Fruit fly (Drosophila melanogaster): ENCODE results near the gene CG43061.
A peak's percentile ranks its signal among the peaks of the same experiment; 100 is the strongest.

Gene CG43061

DNA sequence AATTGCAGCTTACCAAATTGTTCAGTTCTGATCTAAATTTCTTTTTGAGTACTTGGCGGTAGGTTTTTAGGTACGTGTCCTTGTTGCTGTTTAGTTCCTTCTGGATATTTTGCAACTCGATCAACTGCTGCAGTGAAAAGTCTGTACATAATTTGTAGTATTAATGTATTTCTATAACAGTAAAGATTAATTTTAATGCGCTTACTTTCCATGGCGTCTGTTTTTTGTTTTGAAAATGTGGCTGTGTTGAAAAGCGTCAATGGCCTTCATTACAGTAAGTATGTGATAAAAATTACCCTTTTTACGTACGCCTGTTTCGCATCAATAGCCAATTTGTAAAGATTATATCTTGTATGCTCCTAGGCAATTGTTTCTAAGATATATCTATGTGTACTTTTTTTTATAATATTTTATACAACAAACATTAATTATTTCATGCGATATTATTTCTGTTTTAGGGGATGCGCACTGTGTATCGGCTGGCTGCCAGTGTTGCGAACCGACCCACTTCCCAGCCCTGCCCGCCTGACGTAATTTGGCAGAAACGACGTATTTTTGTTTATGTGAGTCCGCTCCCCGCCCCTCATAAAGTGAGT, 48.3 kb upstream of the CG43061 start, which contains the start of the genes Kmn2 and CG2698 (continued):
- TF ChIP-seq jumu (GFP tag; optimal IDR thresholded peaks at IDR 0.05) = peak; percentile 79
- TF ChIP-seq lilli (GFP tag; optimal IDR thresholded peaks at IDR 0.05) = peak; percentile 96
- peak; percentile 49 for TF ChIP-seq CG12236 (GFP tag; optimal IDR thresholded peaks at IDR 0.05)
- peak; percentile 85 for TF ChIP-seq D19B (GFP tag; optimal IDR thresholded peaks at IDR 0.05)
- peak; percentile 82 for TF ChIP-seq kah (GFP tag; optimal IDR thresholded peaks at IDR 0.05)
- peak; percentile 98 for TF ChIP-seq CG10366 (GFP tag; IDR thresholded peaks at IDR 0.05)
- no peak for TF ChIP-seq Neu2 (GFP tag; optimal IDR thresholded peaks at IDR 0.05; ENCODE audit: borderline replicate concordance)
- peak; percentile 32 for TF ChIP-seq HmgD (GFP tag; optimal IDR thresholded peaks at IDR 0.05)
- no peak for TF ChIP-seq CG2129 (GFP tag; IDR thresholded peaks at IDR 0.05; ENCODE audit: partially characterized antibody)
- TF ChIP-seq nmo (GFP tag; optimal IDR thresholded peaks at IDR 0.05) = peak; percentile 97
- peak; percentile 99 for TF ChIP-seq Aef1 (GFP tag; IDR thresholded peaks at IDR 0.05)
- peak; percentile 96 for TF ChIP-seq CG10209 (GFP tag; optimal IDR thresholded peaks at IDR 0.05)
- TF ChIP-seq CG32772 (GFP tag; IDR thresholded peaks at IDR 0.05) = peak; percentile 98
- TF ChIP-seq esg (GFP tag; conservative IDR thresholded peaks at IDR 0.05) = peak; percentile 98
- peak; percentile 91 for TF ChIP-seq cato (GFP tag; optimal IDR thresholded peaks at IDR 0.05; ENCODE audit: borderline replicate concordance)
- peak; percentile 52 for TF ChIP-seq fu2 (GFP tag; optimal IDR thresholded peaks at IDR 0.05)
- TF ChIP-seq CG14050 (GFP tag; IDR thresholded peaks at IDR 0.05) = peak; percentile 97
- TF ChIP-seq CG13296 (GFP tag; optimal IDR thresholded peaks at IDR 0.05) = peak; percentile 93
- TF ChIP-seq B-H1 (GFP tag; IDR thresholded peaks at IDR 0.05) = peak; percentile 97
- peak; percentile 94 for TF ChIP-seq CG12942 (GFP tag; optimal IDR thresholded peaks at IDR 0.05)
- TF ChIP-seq Hr78 (GFP tag; optimal IDR thresholded peaks at IDR 0.05) = peak in 1 of 2 experiments; percentile 67
- peak; percentile 84 for TF ChIP-seq CG4854 (GFP tag; optimal IDR thresholded peaks at IDR 0.05)
- peak; percentile 66 for TF ChIP-seq Camta (GFP tag; optimal IDR thresholded peaks at IDR 0.05)
- peak; percentile 95 for TF ChIP-seq B-H2 (GFP tag; optimal IDR thresholded peaks at IDR 0.05)
- peak; percentile 73 for TF ChIP-seq Deaf1 (tag; optimal IDR thresholded peaks at IDR 0.05)
- peak; percentile 96 for TF ChIP-seq CG16815 (GFP tag; optimal IDR thresholded peaks at IDR 0.05)
- TF ChIP-seq zfh1 (GFP tag; IDR thresholded peaks at IDR 0.05) = peak; percentile 98
- no peak for TF ChIP-seq TFAM (GFP tag; optimal IDR thresholded peaks at IDR 0.05)
- peak; percentile 93 for TF ChIP-seq CG7357 (GFP tag; IDR thresholded peaks at IDR 0.05)
- TF ChIP-seq CG10979 (tag; optimal IDR thresholded peaks at IDR 0.05) = peak; percentile 90
- TF ChIP-seq CG6791 (GFP tag; IDR thresholded peaks at IDR 0.05; ENCODE audit: partially characterized antibody) = peak; percentile 38; the same call in 1 of the 3 replicates
- peak; percentile 72 for TF ChIP-seq fd102C (GFP tag; optimal IDR thresholded peaks at IDR 0.05)
- peak; percentile 94 for TF ChIP-seq YL-1 (GFP tag; optimal IDR thresholded peaks at IDR 0.05)
- peak; percentile 91 for TF ChIP-seq CG15601 (tag; optimal IDR thresholded peaks at IDR 0.05)
- peak; percentile 95 for TF ChIP-seq tio (GFP tag; optimal IDR thresholded peaks at IDR 0.05)
- TF ChIP-seq Hand (GFP tag; optimal IDR thresholded peaks at IDR 0.05) = peak; percentile 88
- peak; percentile 92 for TF ChIP-seq ham (GFP tag; IDR thresholded peaks at IDR 0.05)
- TF ChIP-seq CG2199 (GFP tag; IDR thresholded peaks at IDR 0.05) = peak; percentile 94
- TF ChIP-seq D19A (tag; optimal IDR thresholded peaks at IDR 0.05) = peak; percentile 90
- peak; percentile 92 for TF ChIP-seq sug (tag; optimal IDR thresholded peaks at IDR 0.05)
- TF ChIP-seq tx (GFP tag; optimal IDR thresholded peaks at IDR 0.05) = peak; percentile 73
- no peak for TF ChIP-seq yki (optimal IDR thresholded peaks at IDR 0.05)
- peak; percentile 97 for TF ChIP-seq CG7839 (tag; optimal IDR thresholded peaks at IDR 0.05)
- peak; percentile 97 for TF ChIP-seq CG4404 (GFP tag; IDR thresholded peaks at IDR 0.05)
- peak; percentile 94 for TF ChIP-seq Oaz (GFP tag; IDR thresholded peaks at IDR 0.05)
- TF ChIP-seq lov (optimal IDR thresholded peaks at IDR 0.05) = no peak
- TF ChIP-seq lov (GFP tag; IDR thresholded peaks at IDR 0.05) = peak; percentile 95
- peak; percentile 95 for TF ChIP-seq Nf-YA (GFP tag; IDR thresholded peaks at IDR 0.05)
- TF ChIP-seq CG4707 (GFP tag; optimal IDR thresholded peaks at IDR 0.05) = peak; percentile 74
- peak; percentile 94 for TF ChIP-seq CG13775 (GFP tag; optimal IDR thresholded peaks at IDR 0.05)

Data from whole organism, embryonic.